Worm (Caenorhabditis elegans): Measurements from ENCODE around the gene D1044.4.

The D1044.4 gene

ce11 chrIII:5565699-5566098 is 43.9 kb upstream of the D1044.4 start:
- TF ChIP-seq nhr-28 (tag; optimal IDR thresholded peaks at IDR 0.05), result no peak
- TF ChIP-seq nhr-237 (tag; optimal IDR thresholded peaks at IDR 0.05), result no peak
- no peak for TF ChIP-seq lsy-12 (tag; optimal IDR thresholded peaks at IDR 0.05)
- no peak for TF ChIP-seq hmg-11 (tag; optimal IDR thresholded peaks at IDR 0.05)
- TF ChIP-seq ceh-82 (tag; optimal IDR thresholded peaks at IDR 0.05), result no peak
- TF ChIP-seq ceh-16 (tag; optimal IDR thresholded peaks at IDR 0.05), result no peak
- no peak for TF ChIP-seq nhr-23 (tag; optimal IDR thresholded peaks at IDR 0.05)
- no peak for TF ChIP-seq eor-1 (tag; optimal IDR thresholded peaks at IDR 0.05)
- no peak for TF ChIP-seq mdl-1 (tag; optimal IDR thresholded peaks at IDR 0.05)
- no peak for TF ChIP-seq nfya-1 (tag; optimal IDR thresholded peaks at IDR 0.05; ENCODE audit: insufficient read depth)

- TF ChIP-seq eor-1 (tag; optimal IDR thresholded peaks at IDR 0.05) (no peak), nhr-77 (tag; optimal IDR thresholded peaks at IDR 0.05) (no peak), egl-5 (tag; optimal IDR thresholded peaks at IDR 0.05) (no peak), egl-27 (tag; optimal IDR thresholded peaks at IDR 0.05) (no peak), nhr-12 (tag; optimal IDR thresholded peaks at IDR 0.05) (no peak), ztf-11 (tag; optimal IDR thresholded peaks at IDR 0.05) (no peak), ceh-28 (tag; optimal IDR thresholded peaks at IDR 0.05) (no peak), sea-2 (GFP tag; optimal IDR thresholded peaks at IDR 0.05) (no peak)
These were observed 43.0 kb upstream of the D1044.4 start, which contains the start of gene mlc-3 for ce11 chrIII:5564799-5565198. Gene mlc-3 (plus strand): TSS chrIII:5565025.

ce11 chrIII:5564325-5564724 is 42.5 kb upstream of the D1044.4 start:
- no peak for TF ChIP-seq jun-1 (tag; optimal IDR thresholded peaks at IDR 0.05)
- TF ChIP-seq daf-12 (tag; optimal IDR thresholded peaks at IDR 0.05), result no peak
- TF ChIP-seq ama-1 (optimal IDR thresholded peaks at IDR 0.05), result no peak
- TF ChIP-seq nhr-28 (tag; optimal IDR thresholded peaks at IDR 0.05), result no peak
- TF ChIP-seq mdl-1 (tag; optimal IDR thresholded peaks at IDR 0.05), result no peak
- TF ChIP-seq mml-1 (tag; optimal IDR thresholded peaks at IDR 0.05), result no peak
- TF ChIP-seq nfya-1 (tag; optimal IDR thresholded peaks at IDR 0.05; ENCODE audit: insufficient read depth), result no peak
- TF ChIP-seq fkh-2 (tag; optimal IDR thresholded peaks at IDR 0.05), result no peak
- no peak for TF ChIP-seq ceh-9 (tag; optimal IDR thresholded peaks at IDR 0.05)
- no peak for TF ChIP-seq lin-39 (tag; optimal IDR thresholded peaks at IDR 0.05)
- no peak for TF ChIP-seq pqm-1 (tag; optimal IDR thresholded peaks at IDR 0.05)
- no peak for TF ChIP-seq pha-4 (tag; optimal IDR thresholded peaks at IDR 0.05)

ce11 chrIII:5563680-5564079 is 41.9 kb upstream of the D1044.4 start:
- peak; percentile 23 for TF ChIP-seq nfya-1 (tag; optimal IDR thresholded peaks at IDR 0.05; ENCODE audit: insufficient read depth)
- TF ChIP-seq ama-1 (optimal IDR thresholded peaks at IDR 0.05), result no peak

- no peak for TF ChIP-seq ceh-16 (tag; optimal IDR thresholded peaks at IDR 0.05)
- peak; percentile 8 for TF ChIP-seq elt-2 (tag; optimal IDR thresholded peaks at IDR 0.05)
- peak; percentile 64 for TF ChIP-seq ama-1 (optimal IDR thresholded peaks at IDR 0.05)
These were observed 35.5 kb upstream of the D1044.4 start, which contains the start of gene rpc-2 for ce11 chrIII:5557246-5557819. Gene rpc-2 (plus strand): TSS chrIII:5557365.

ce11 chrIII:5554884-5555500 is 33.2 kb upstream of the D1044.4 start, which contains the start of the genes nmad-1 and hach-1:
Gene nmad-1 (minus strand): TSS chrIII:5554934.
Gene hach-1 (plus strand): TSS chrIII:5555450.
- no peak for TF ChIP-seq ztf-11 (tag; optimal IDR thresholded peaks at IDR 0.05)
- no peak for TF ChIP-seq egl-27 (tag; optimal IDR thresholded peaks at IDR 0.05)
- TF ChIP-seq pqm-1 (tag; optimal IDR thresholded peaks at IDR 0.05), result no peak
- TF ChIP-seq nhr-67 (tag; optimal IDR thresholded peaks at IDR 0.05), result peak; percentile 64
- no peak for TF ChIP-seq unc-62 (GFP tag; optimal IDR thresholded peaks at IDR 0.05)
- TF ChIP-seq aly-2 (tag; optimal IDR thresholded peaks at IDR 0.05), result no peak
- TF ChIP-seq elt-2 (tag; optimal IDR thresholded peaks at IDR 0.05), result peak; percentile 49
- TF ChIP-seq pha-4 (tag; optimal IDR thresholded peaks at IDR 0.05), result peak; percentile 60
- no peak for TF ChIP-seq fkh-2 (tag; optimal IDR thresholded peaks at IDR 0.05)
- TF ChIP-seq lin-15B (tag; optimal IDR thresholded peaks at IDR 0.05), result peak; percentile 70
- TF ChIP-seq nhr-77 (tag; optimal IDR thresholded peaks at IDR 0.05), result no peak
- TF ChIP-seq ztf-4 (tag; optimal IDR thresholded peaks at IDR 0.05), result no peak
- TF ChIP-seq daf-12 (tag; optimal IDR thresholded peaks at IDR 0.05), result no peak
- no peak for TF ChIP-seq nhr-28 (tag; optimal IDR thresholded peaks at IDR 0.05)
- peak; percentile 94 for TF ChIP-seq nhr-43 (tag; optimal IDR thresholded peaks at IDR 0.05; ENCODE audit: poor library complexity, severe bottlenecking)
- TF ChIP-seq ZK546.5 (tag; optimal IDR thresholded peaks at IDR 0.05), result no peak
- TF ChIP-seq elt-1 (tag; optimal IDR thresholded peaks at IDR 0.05), result peak; percentile 16
- peak; percentile 30 for TF ChIP-seq tbx-2 (tag; optimal IDR thresholded peaks at IDR 0.05)
- TF ChIP-seq egl-5 (tag; optimal IDR thresholded peaks at IDR 0.05), result peak; percentile 67
- no peak for TF ChIP-seq nhr-76 (tag; optimal IDR thresholded peaks at IDR 0.05)
- TF ChIP-seq skn-1 (tag; optimal IDR thresholded peaks at IDR 0.05), result no peak
- TF ChIP-seq unc-39 (tag; optimal IDR thresholded peaks at IDR 0.05), result no peak
- no peak for TF ChIP-seq jun-1 (tag; optimal IDR thresholded peaks at IDR 0.05)
- TF ChIP-seq nhr-11 (tag; optimal IDR thresholded peaks at IDR 0.05), result no peak
- TF ChIP-seq ceh-9 (tag; optimal IDR thresholded peaks at IDR 0.05), result no peak
- TF ChIP-seq nfya-1 (tag; optimal IDR thresholded peaks at IDR 0.05; ENCODE audit: insufficient read depth), result peak; percentile 68
- peak; percentile 94 for TF ChIP-seq hmg-11 (tag; optimal IDR thresholded peaks at IDR 0.05)
- peak; percentile 77 for TF ChIP-seq nhr-23 (tag; optimal IDR thresholded peaks at IDR 0.05)
